Worm (Caenorhabditis elegans) whole organism, young adult: ENCODE data around the gene gei-3.

Source experiments
- dpff-1 ChIP-seq: sonication (generic microtip); optimal IDR thresholded peaks from 2 replicates; lab custom pipeline; 2017; ENCODE audit warnings: mild to moderate bottlenecking, missing genetic modification characterization, missing compliant biosample characterization
- madf-6 ChIP-seq: fragments of 200-800 bp; sonication (Bioruptor generic); IDR thresholded peaks from 2 replicates; pipeline ENCODE4 v1.3.6; 2022; ENCODE audit warnings: missing genetic modification reagents, missing genetic modification characterization, missing compliant biosample characterization
- nhr-90 ChIP-seq: sonication (generic microtip); optimal IDR thresholded peaks from 2 replicates; lab custom pipeline; 2016; ENCODE audit warnings: missing genotype, mild to moderate bottlenecking, missing genetic modification characterization, missing compliant biosample characterization
- snpc-4 ChIP-seq, 5 experiments: fragments of 150-350 bp in 1 of 5; sonication (generic microtip) in 4 of 5; optimal IDR thresholded peaks; 2 replicates each; lab custom pipeline; 2014 to 2018; ENCODE audit warnings: missing genetic modification characterization in 5 of 5, missing biosample characterization in 3 of 5, antibody characterized with exemption in 2 of 5, mild to moderate bottlenecking in 2 of 5, missing compliant biosample characterization in 2 of 5, missing genotype in 2 of 5, moderate library complexity in 2 of 5, missing genetic modification reagents in 1 of 5
- ztf-18 ChIP-seq: sonication (generic microtip); optimal IDR thresholded peaks from 2 replicates; lab custom pipeline; 2016; ENCODE audit warnings: missing genotype, mild to moderate bottlenecking, missing genetic modification characterization, missing compliant biosample characterization
- ztf-26 ChIP-seq: sonication (generic microtip); optimal IDR thresholded peaks from 2 replicates; lab custom pipeline; 2017; ENCODE audit warnings: missing genetic modification characterization, missing compliant biosample characterization

DNA sequence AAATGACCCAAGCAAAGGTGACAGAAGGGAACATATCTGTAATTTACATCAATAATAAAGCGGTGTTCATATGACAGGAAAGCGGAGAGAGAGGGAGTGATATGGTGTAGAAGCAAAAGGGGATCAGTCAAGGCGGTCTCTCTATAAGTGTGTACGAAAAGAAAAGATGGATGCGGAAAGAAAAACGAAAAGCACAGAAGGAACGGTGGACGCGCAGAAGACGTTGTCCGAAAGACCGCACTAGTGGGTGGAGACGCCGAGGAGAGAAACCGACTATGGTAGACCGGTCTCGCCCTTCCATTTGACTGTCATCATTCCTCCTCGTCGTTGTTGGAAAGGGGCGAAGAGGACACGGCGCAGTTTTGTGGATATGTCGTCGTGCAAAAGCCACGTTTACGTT lies 29.6 kb upstream of the gei-3 start, which contains the start of gene C52G5.2:
- TF ChIP-seq dpff-1 (tag; lab: Kevin White, UChicago) (no peak), ztf-26 (tag; lab: Kevin White, UChicago) (no peak), snpc-4 (GFP tag; optimal IDR thresholded peaks at IDR 0.05; lab: Kevin White, UChicago) (no peak), snpc-4 (tag; optimal IDR thresholded peaks at IDR 0.05; lab: Kevin White, UChicago) (no peak), ztf-18 (tag; lab: Kevin White, UChicago) (no peak), madf-6 (GFP tag; lab: Robert Waterston, UW) (no peak), nhr-90 (tag; lab: Kevin White, UChicago) (no peak)
